Worm (Caenorhabditis elegans) whole organism, mixed stage, embryonic: ENCODE data around the gene C01B10.7.
A peak's percentile ranks its signal among the peaks of the same experiment; 100 is the strongest.

ENCODE experiments used
- M03D4.4 ChIP-seq: sonication (generic microtip); optimal IDR thresholded peaks from 2 replicates; lab custom pipeline; 2017; ENCODE audit warnings: mild to moderate bottlenecking, missing genetic modification characterization, missing compliant biosample characterization
- bed-3 ChIP-seq: fragments of 200-800 bp; sonication (Bioruptor generic); optimal IDR thresholded peaks from 3 replicates; lab custom pipeline; 2018; ENCODE audit warnings: mild to moderate bottlenecking, missing genetic modification characterization, moderate library complexity, missing compliant biosample characterization
- blmp-1 ChIP-seq: fragments of 150-350 bp; optimal IDR thresholded peaks from 2 replicates; lab custom pipeline; 2014; ENCODE audit warnings: missing biosample characterization, missing genetic modification characterization
- ceh-39 ChIP-seq: fragments of 150-350 bp; optimal IDR thresholded peaks from 2 replicates; lab custom pipeline; 2014; ENCODE audit warnings: missing biosample characterization, missing genetic modification characterization
- ceh-43 ChIP-seq: fragments of 200-800 bp; sonication (Bioruptor generic); optimal IDR thresholded peaks from 2 replicates; lab custom pipeline; 2018; ENCODE audit warnings: mild to moderate bottlenecking, missing genetic modification characterization, moderate library complexity, missing compliant biosample characterization
- ceh-83 ChIP-seq: fragments of 200-800 bp; sonication (Bioruptor generic); optimal IDR thresholded peaks from 2 replicates; lab custom pipeline; 2018; ENCODE audit warnings: mild to moderate bottlenecking, missing genetic modification characterization, missing compliant biosample characterization
- ces-1 ChIP-seq: fragments of 150-350 bp; optimal IDR thresholded peaks from 2 replicates; lab custom pipeline; 2014; ENCODE audit warnings: missing biosample characterization, missing genetic modification reagents, missing genetic modification characterization
- cnd-1 ChIP-seq: fragments of 200-800 bp; sonication (Bioruptor generic); optimal IDR thresholded peaks from 2 replicates; lab custom pipeline; 2018; ENCODE audit warnings: mild to moderate bottlenecking, missing genetic modification characterization, missing compliant biosample characterization
- drap-1 ChIP-seq: fragments of 200-800 bp; sonication (Bioruptor generic); optimal IDR thresholded peaks from 3 replicates; lab custom pipeline; 2018; ENCODE audit warnings: mild to moderate bottlenecking, missing genetic modification characterization, missing compliant biosample characterization
- elt-1 ChIP-seq: sonication (generic microtip); optimal IDR thresholded peaks from 2 replicates; lab custom pipeline; 2017; ENCODE audit warnings: missing genetic modification characterization, mild to moderate bottlenecking, missing compliant biosample characterization, antibody characterized with exemption, moderate library complexity, borderline replicate concordance; ENCODE audit not compliant: insufficient read depth
- elt-3 ChIP-seq: fragments of 150-350 bp; optimal IDR thresholded peaks from 2 replicates; lab custom pipeline; 2014; ENCODE audit warnings: missing biosample characterization, missing genetic modification characterization
- flh-1 ChIP-seq: fragments of 200-800 bp; sonication (Bioruptor generic); optimal IDR thresholded peaks from 2 replicates; lab custom pipeline; 2018; ENCODE audit warnings: mild to moderate bottlenecking, missing genetic modification characterization, moderate library complexity, missing compliant biosample characterization
- ham-2 ChIP-seq: fragments of 200-800 bp; sonication (Bioruptor generic); optimal IDR thresholded peaks from 2 replicates; lab custom pipeline; 2018; ENCODE audit warnings: mild to moderate bottlenecking, missing genetic modification characterization, missing compliant biosample characterization
- hlh-1 ChIP-seq: fragments of 150-350 bp; optimal IDR thresholded peaks from 2 replicates; lab custom pipeline; 2014; ENCODE audit warnings: missing biosample characterization, missing genetic modification reagents, missing genetic modification characterization
- lin-13 ChIP-seq: fragments of 150-350 bp; optimal IDR thresholded peaks from 2 replicates; lab custom pipeline; 2014; ENCODE audit warnings: missing biosample characterization, missing genetic modification characterization
- lin-32 ChIP-seq: fragments of 200-800 bp; sonication (Bioruptor generic); optimal IDR thresholded peaks from 2 replicates; lab custom pipeline; 2018; ENCODE audit warnings: mild to moderate bottlenecking, missing genetic modification characterization, missing compliant biosample characterization
- lsy-2 ChIP-seq: fragments of 150-350 bp; optimal IDR thresholded peaks from 2 replicates; lab custom pipeline; 2014; ENCODE audit warnings: missing biosample characterization, missing genetic modification characterization
- mab-5 ChIP-seq: fragments of 150-350 bp; optimal IDR thresholded peaks from 2 replicates; lab custom pipeline; 2014; ENCODE audit warnings: missing biosample characterization, missing genetic modification characterization
- mep-1 ChIP-seq: fragments of 150-350 bp; optimal IDR thresholded peaks from 2 replicates; lab custom pipeline; 2017; ENCODE audit warnings: missing biosample characterization, missing genetic modification reagents, missing genetic modification characterization, inconsistent platforms
- mls-2 ChIP-seq: sonication (generic microtip); optimal IDR thresholded peaks from 2 replicates; lab custom pipeline; 2016; ENCODE audit warnings: mild to moderate bottlenecking, missing genetic modification characterization, moderate library complexity, missing compliant biosample characterization
- nhr-12 ChIP-seq: fragments of 150-350 bp; optimal IDR thresholded peaks from 2 replicates; lab custom pipeline; 2014; ENCODE audit warnings: missing biosample characterization, missing genetic modification characterization
- nhr-2 ChIP-seq: fragments of 150-350 bp; optimal IDR thresholded peaks from 2 replicates; lab custom pipeline; 2014; ENCODE audit warnings: missing biosample characterization, missing genetic modification characterization
- nhr-237 ChIP-seq: fragments of 150-350 bp; optimal IDR thresholded peaks from 2 replicates; lab custom pipeline; 2014; ENCODE audit warnings: missing biosample characterization, missing genetic modification characterization
- nhr-28 ChIP-seq: fragments of 150-350 bp; optimal IDR thresholded peaks from 2 replicates; lab custom pipeline; 2014; ENCODE audit warnings: missing biosample characterization, missing genetic modification characterization
- nhr-76 ChIP-seq: sonication (generic microtip); optimal IDR thresholded peaks from 2 replicates; lab custom pipeline; 2017; ENCODE audit warnings: missing biosample characterization, missing genetic modification characterization
- pha-4 ChIP-seq: fragments of 150-350 bp; optimal IDR thresholded peaks from 2 replicates; lab custom pipeline; 2018; ENCODE audit warnings: missing biosample characterization, missing genetic modification reagents, missing genetic modification characterization
- sem-2 ChIP-seq: fragments of 200-800 bp; sonication (Bioruptor generic); optimal IDR thresholded peaks from 2 replicates; lab custom pipeline; 2018; ENCODE audit warnings: mild to moderate bottlenecking, missing genetic modification characterization, missing compliant biosample characterization
- snpc-4 ChIP-seq: fragments of 150-350 bp; optimal IDR thresholded peaks from 2 replicates; lab custom pipeline; 2014; ENCODE audit warnings: missing biosample characterization, missing genetic modification characterization
- sptf-1 ChIP-seq: sonication (generic microtip); optimal IDR thresholded peaks from 2 replicates; lab custom pipeline; 2017; ENCODE audit warnings: mild to moderate bottlenecking, missing genetic modification characterization, moderate library complexity, missing compliant biosample characterization
- tbx-8 ChIP-seq: fragments of 200-800 bp; sonication (Bioruptor generic); optimal IDR thresholded peaks from 2 replicates; lab custom pipeline; 2018; ENCODE audit warnings: mild to moderate bottlenecking, missing genetic modification characterization, moderate library complexity, missing compliant biosample characterization
- unc-120 ChIP-seq: sonication (generic microtip); optimal IDR thresholded peaks from 2 replicates; lab custom pipeline; 2017; ENCODE audit warnings: missing genetic modification characterization, missing compliant biosample characterization; ENCODE audit not compliant: poor library complexity, severe bottlenecking
- unc-39 ChIP-seq: fragments of 150-350 bp; optimal IDR thresholded peaks from 2 replicates; lab custom pipeline; 2014; ENCODE audit warnings: missing biosample characterization, missing genetic modification characterization
- unc-62 ChIP-seq: fragments of 150-350 bp; optimal IDR thresholded peaks from 2 replicates; lab custom pipeline; 2014; ENCODE audit warnings: missing biosample characterization, missing genetic modification reagents, missing genetic modification characterization
- zip-8 ChIP-seq: fragments of 150-350 bp; optimal IDR thresholded peaks from 2 replicates; lab custom pipeline; 2014; ENCODE audit warnings: missing biosample characterization, missing genetic modification characterization
- ztf-11 ChIP-seq: fragments of 150-350 bp; optimal IDR thresholded peaks from 2 replicates; lab custom pipeline; 2014; ENCODE audit warnings: missing biosample characterization, missing genetic modification characterization

The C01B10.7 gene

ce11 chrIV:6631704-6632272, 6.6 kb upstream of the C01B10.7 start, which contains the start of the genes cest-5.1 and C01B10.9:
Gene cest-5.1, minus strand, starts transcription at chrIV:6631754.
Gene C01B10.9, plus strand, starts transcription at chrIV:6632222.
- TF ChIP-seq ceh-39 (no peak), lin-32 (GFP tag; lab: Kevin White, UChicago) (no peak), lsy-2 (tag; lab: Kevin White, UChicago) (peak; percentile 40), elt-3 (no peak), blmp-1 (tag; lab: Kevin White, UChicago) (no peak), mep-1 (no peak), nhr-237 (tag; lab: Kevin White, UChicago) (no peak), ces-1 (GFP tag; lab: Kevin White, UChicago) (peak; percentile 44), sem-2 (GFP tag; lab: Kevin White, UChicago) (no peak), nhr-28 (tag; lab: Kevin White, UChicago) (no peak), elt-1 (tag; lab: Kevin White, UChicago) (no peak), hlh-1 (tag; lab: Kevin White, UChicago) (no peak)

DNA sequence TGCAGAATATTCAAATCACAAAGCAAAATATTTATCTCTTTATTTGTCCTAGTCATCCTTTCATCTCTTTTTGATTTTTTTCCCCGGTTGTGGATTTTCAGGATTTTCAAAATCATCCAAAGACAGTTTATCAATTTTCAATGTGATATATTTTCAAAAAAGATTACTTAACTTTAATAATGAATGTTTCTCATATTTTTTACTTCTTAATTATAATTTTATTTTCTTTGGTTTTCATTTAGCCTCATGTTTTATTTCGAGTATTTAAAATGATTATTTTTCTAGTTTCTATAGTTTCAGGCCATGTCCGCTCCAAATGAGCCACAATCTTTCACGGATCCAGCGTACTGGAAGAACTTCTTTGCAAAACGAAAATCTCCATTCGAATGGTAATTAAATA, 3.6 kb upstream of the C01B10.7 start, which contains the start of gene metl-13:
Gene metl-13, plus strand, starts transcription at position 301 of the 400 bp plus-strand sequence.
- no peak for TF ChIP-seq lsy-2 (tag; lab: Kevin White, UChicago)
- no peak for TF ChIP-seq ceh-83 (GFP tag; lab: Kevin White, UChicago)
- TF ChIP-seq lin-32 (GFP tag; lab: Kevin White, UChicago) = no peak
- no peak for TF ChIP-seq drap-1 (GFP tag; lab: Kevin White, UChicago)
- TF ChIP-seq mep-1 = no peak
- TF ChIP-seq unc-120 (tag; lab: Kevin White, UChicago) = no peak
- TF ChIP-seq elt-3 = no peak
- no peak for TF ChIP-seq unc-62 (GFP tag; lab: Kevin White, UChicago)
- TF ChIP-seq mab-5 (tag; lab: Kevin White, UChicago) = no peak
- TF ChIP-seq sptf-1 (tag; lab: Kevin White, UChicago) = no peak
- no peak for TF ChIP-seq ceh-39
- TF ChIP-seq snpc-4 (tag; lab: Kevin White, UChicago) = no peak
- no peak for TF ChIP-seq nhr-28 (tag; lab: Kevin White, UChicago)
- no peak for TF ChIP-seq ham-2

DNA sequence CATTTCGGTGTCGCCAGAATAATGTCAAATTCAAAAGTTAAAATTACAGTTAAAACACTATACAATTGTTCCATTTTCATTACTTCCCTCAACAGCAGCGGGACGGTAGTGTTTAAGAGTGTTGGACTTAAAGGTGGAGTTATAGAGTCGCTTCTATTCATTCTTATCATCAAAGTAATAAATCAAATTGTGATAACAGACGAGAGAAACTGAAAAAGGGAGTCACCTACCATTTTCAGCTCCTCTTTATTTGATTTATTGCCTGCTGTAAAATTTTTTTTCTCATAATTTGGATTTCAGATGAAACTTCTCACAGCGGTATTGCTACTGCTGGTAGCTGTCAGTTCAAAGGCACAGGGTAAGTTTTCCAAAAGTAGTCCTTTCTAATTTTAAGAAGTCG, 1.5 kb downstream of the C01B10.7 start, which contains the start of gene C01B10.6:
Gene C01B10.6, plus strand, starts transcription at position 301 of the 400 bp plus-strand sequence.
- TF ChIP-seq elt-3 (no peak), drap-1 (GFP tag; lab: Kevin White, UChicago) (no peak), lsy-2 (tag; lab: Kevin White, UChicago) (no peak), ceh-43 (no peak), sptf-1 (tag; lab: Kevin White, UChicago) (no peak), nhr-237 (tag; lab: Kevin White, UChicago) (no peak), cnd-1 (tag; lab: Kevin White, UChicago) (no peak), sem-2 (GFP tag; lab: Kevin White, UChicago) (no peak), unc-120 (tag; lab: Kevin White, UChicago) (no peak), nhr-28 (tag; lab: Kevin White, UChicago) (no peak), unc-39 (tag; lab: Kevin White, UChicago) (no peak), mep-1 (no peak), nhr-12 (no peak), mls-2 (tag; lab: Kevin White, UChicago) (no peak), ztf-11 (tag; lab: Kevin White, UChicago) (no peak), pha-4 (tag; lab: Kevin White, UChicago) (no peak), nhr-76 (tag; lab: Kevin White, UChicago) (no peak), snpc-4 (tag; lab: Kevin White, UChicago) (no peak)

DNA sequence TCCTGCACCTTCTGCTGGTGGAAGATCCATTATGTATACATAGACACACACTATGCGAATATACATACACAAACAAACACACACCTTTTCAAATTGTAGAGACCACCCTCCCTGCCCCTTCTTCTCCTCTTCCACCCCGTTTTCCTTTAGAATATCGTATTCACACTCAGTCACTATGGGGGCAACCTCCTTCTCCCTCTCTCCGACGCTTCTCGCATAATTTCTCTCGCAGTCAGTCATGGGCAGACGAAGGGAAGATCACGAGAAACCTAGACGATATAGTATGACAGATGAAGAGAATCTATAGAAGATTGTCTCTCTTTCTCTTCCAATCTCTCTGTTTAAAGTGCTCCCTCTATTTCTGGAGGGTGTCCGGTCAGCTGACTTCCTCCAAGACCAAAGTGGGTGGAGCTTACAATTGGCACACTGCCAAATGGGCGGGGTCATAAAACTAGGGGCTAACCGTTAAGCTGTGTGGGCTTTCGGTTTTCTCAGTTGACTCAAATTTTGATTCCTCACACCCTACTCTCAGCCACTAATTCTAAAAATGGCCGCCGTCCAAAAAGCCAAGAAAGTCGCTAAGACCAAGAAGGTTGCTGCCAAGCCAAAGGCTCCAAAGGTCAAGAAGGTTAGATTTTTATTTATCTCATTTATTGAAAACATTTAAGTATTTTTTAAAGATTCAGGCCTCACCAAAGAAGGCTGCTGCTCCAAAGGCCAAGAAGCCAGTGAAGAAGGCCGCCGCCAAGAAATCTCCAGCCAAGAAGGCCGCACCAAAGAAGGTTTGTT, 7.7 kb downstream of the C01B10.7 start, which contains the start of gene hil-7:
Gene hil-7, plus strand, starts transcription at position 446 of the 789 bp plus-strand sequence.
- TF ChIP-seq nhr-237 (tag; lab: Kevin White, UChicago) (peak; percentile 59), ham-2 (peak; percentile 96), unc-62 (GFP tag; lab: Kevin White, UChicago) (peak; percentile 88), unc-120 (tag; lab: Kevin White, UChicago) (peak; percentile 100), lsy-2 (tag; lab: Kevin White, UChicago) (peak; percentile 74), blmp-1 (tag; lab: Kevin White, UChicago) (peak; percentile 29), mep-1 (peak; percentile 44), lin-32 (GFP tag; lab: Kevin White, UChicago) (peak; percentile 7), ceh-43 (peak; percentile 34), bed-3 (GFP tag; lab: Kevin White, UChicago) (no peak), nhr-76 (tag; lab: Kevin White, UChicago) (no peak), flh-1 (GFP tag; lab: Kevin White, UChicago) (no peak), zip-8 (tag; lab: Kevin White, UChicago) (no peak), nhr-12 (no peak), hlh-1 (tag; lab: Kevin White, UChicago) (peak; percentile 90), lin-13 (tag; lab: Kevin White, UChicago) (no peak), tbx-8 (GFP tag; lab: Kevin White, UChicago) (no peak), drap-1 (GFP tag; lab: Kevin White, UChicago) (peak; percentile 65), ces-1 (GFP tag; lab: Kevin White, UChicago) (peak; percentile 89), mab-5 (tag; lab: Kevin White, UChicago) (peak; percentile 73), mls-2 (tag; lab: Kevin White, UChicago) (peak; percentile 79), unc-39 (tag; lab: Kevin White, UChicago) (peak; percentile 79), nhr-2 (tag; lab: Kevin White, UChicago) (peak; percentile 21), ztf-11 (tag; lab: Kevin White, UChicago) (peak; percentile 82), elt-3 (no peak), M03D4.4 (peak; percentile 28), elt-1 (tag; lab: Kevin White, UChicago) (no peak), sptf-1 (tag; lab: Kevin White, UChicago) (peak; percentile 58), nhr-28 (tag; lab: Kevin White, UChicago) (no peak), ceh-39 (no peak), pha-4 (tag; lab: Kevin White, UChicago) (peak; percentile 93)
